Fruit fly (Drosophila melanogaster): ENCODE measurements around the gene JhI-21.

Gene JhI-21

DNA sequence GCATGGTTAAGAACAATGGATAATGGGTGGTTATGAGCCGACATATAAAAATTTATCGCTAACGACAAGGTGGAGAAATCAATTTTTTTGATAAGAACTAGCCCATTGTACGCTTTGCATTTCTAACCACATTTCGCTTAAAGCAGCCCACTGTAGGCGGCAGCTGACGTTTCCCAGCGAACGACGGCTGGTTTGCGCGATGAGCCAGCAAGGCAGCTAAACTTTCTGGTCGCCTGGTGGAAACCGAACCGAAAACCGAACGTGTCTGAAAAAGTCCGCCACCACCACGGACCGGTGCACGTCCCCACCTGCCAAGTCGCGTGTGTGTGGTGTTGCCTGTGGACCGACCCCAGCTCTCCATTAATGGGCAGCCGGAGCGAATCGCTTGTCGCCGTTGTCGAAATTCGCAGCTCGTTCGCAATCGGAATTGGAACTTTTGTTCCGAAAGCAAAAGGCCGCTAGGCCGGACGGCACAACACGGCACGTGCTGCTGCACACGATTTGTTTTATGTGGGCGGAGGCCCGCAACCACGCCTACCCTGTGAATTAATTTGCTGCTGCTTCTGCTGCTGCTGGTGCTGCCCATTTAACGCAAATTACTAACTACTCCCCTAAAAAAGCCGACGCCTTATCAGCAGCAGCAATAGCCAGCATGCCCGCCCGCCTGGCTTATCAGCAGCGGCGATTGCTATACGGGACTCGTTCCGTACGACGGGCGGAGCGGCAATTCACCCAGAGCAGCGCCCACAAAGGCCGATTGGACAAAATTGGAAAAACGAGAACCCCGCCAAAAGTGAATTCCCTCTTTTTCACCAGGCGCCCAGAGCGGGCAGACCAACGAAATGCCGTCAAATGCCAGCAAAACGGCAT, 52.7 kb downstream of the JhI-21 start (continued):
- no peak for TF ChIP-seq D (optimal IDR thresholded peaks at IDR 0.05)
- TF ChIP-seq D (GFP tag; optimal IDR thresholded peaks at IDR 0.05), result no peak
- peak; percentile 44 for TF ChIP-seq dmrt99B (tag; optimal IDR thresholded peaks at IDR 0.05)
- no peak for TF ChIP-seq zen2 (GFP tag; IDR thresholded peaks at IDR 0.05; ENCODE audit: partially characterized antibody)
- no peak for TF ChIP-seq CG4854 (GFP tag; optimal IDR thresholded peaks at IDR 0.05)
- TF ChIP-seq CG30020 (tag; optimal IDR thresholded peaks at IDR 0.05), result no peak
- TF ChIP-seq onecut (GFP tag; IDR thresholded peaks at IDR 0.05), result peak; percentile 15; the same call in 1 of the 2 replicates
- TF ChIP-seq Hr51 (GFP tag; optimal IDR thresholded peaks at IDR 0.05), result peak in 1 of 2 experiments; percentile 51
- peak; percentile 99 for TF ChIP-seq Hey (tag; optimal IDR thresholded peaks at IDR 0.05)
- TF ChIP-seq rib (GFP tag; IDR thresholded peaks at IDR 0.05), result no peak
- no peak for TF ChIP-seq peb (GFP tag; IDR thresholded peaks at IDR 0.05)
- TF ChIP-seq CG11696 (GFP tag; IDR thresholded peaks at IDR 0.05), result no peak
- TF ChIP-seq CG8281 (tag; optimal IDR thresholded peaks at IDR 0.05), result no peak
- TF ChIP-seq CG17385 (GFP tag; optimal IDR thresholded peaks at IDR 0.05), result no peak
- TF ChIP-seq Fer1 (GFP tag; optimal IDR thresholded peaks at IDR 0.05), result peak; percentile 92
- no peak for TF ChIP-seq ash1 (GFP tag; optimal IDR thresholded peaks at IDR 0.05)
- TF ChIP-seq btn (GFP tag; optimal IDR thresholded peaks at IDR 0.05), result no peak
- TF ChIP-seq CG33213 (GFP tag; optimal IDR thresholded peaks at IDR 0.05), result peak; percentile 10
- TF ChIP-seq CG8388 (GFP tag; optimal IDR thresholded peaks at IDR 0.05), result peak; percentile 25
- peak in 1 of 2 experiments; percentile 44 for TF ChIP-seq bsh (GFP tag; optimal IDR thresholded peaks at IDR 0.05)
- no peak for TF ChIP-seq CG1024 (GFP tag; IDR thresholded peaks at IDR 0.05)
- TF ChIP-seq CG30431 (GFP tag; optimal IDR thresholded peaks at IDR 0.05), result no peak
- TF ChIP-seq run (tag; optimal IDR thresholded peaks at IDR 0.05), result peak; percentile 28
- TF ChIP-seq al (GFP tag; IDR thresholded peaks at IDR 0.05), result no peak
- no peak for TF ChIP-seq CG7963 (GFP tag; IDR thresholded peaks at IDR 0.05; ENCODE audit: partially characterized antibody)
- TF ChIP-seq sob (GFP tag; IDR thresholded peaks at IDR 0.05), result no peak
- no peak for TF ChIP-seq CG10565 (GFP tag; optimal IDR thresholded peaks at IDR 0.05)
- peak; percentile 97 for TF ChIP-seq ftz-f1 (GFP tag; optimal IDR thresholded peaks at IDR 0.05)
- no peak for TF ChIP-seq pb (GFP tag; optimal IDR thresholded peaks at IDR 0.05)
- TF ChIP-seq gsb (GFP tag; IDR thresholded peaks at IDR 0.05), result no peak
- peak; percentile 63 for TF ChIP-seq CG2712 (tag; optimal IDR thresholded peaks at IDR 0.05)
- no peak for TF ChIP-seq en (GFP tag; optimal IDR thresholded peaks at IDR 0.05)
- no peak for TF ChIP-seq gfzf (GFP tag; optimal IDR thresholded peaks at IDR 0.05)
- TF ChIP-seq Ravus (GFP tag; IDR thresholded peaks at IDR 0.05), result no peak
- TF ChIP-seq CG10209 (GFP tag; optimal IDR thresholded peaks at IDR 0.05), result peak; percentile 39
- TF ChIP-seq ERR (GFP tag; optimal IDR thresholded peaks at IDR 0.05), result peak; percentile 37
- no peak for TF ChIP-seq ham (GFP tag; IDR thresholded peaks at IDR 0.05)
- no peak for TF ChIP-seq ranshi (GFP tag; IDR thresholded peaks at IDR 0.05)
- peak; percentile 53 for TF ChIP-seq az2 (GFP tag; optimal IDR thresholded peaks at IDR 0.05)
- TF ChIP-seq unc-4 (GFP tag; IDR thresholded peaks at IDR 0.05; ENCODE audit: partially characterized antibody), result no peak
- TF ChIP-seq CG10267 (tag; optimal IDR thresholded peaks at IDR 0.05), result peak; percentile 17
- no peak for TF ChIP-seq ewg (GFP tag; optimal IDR thresholded peaks at IDR 0.05)
- TF ChIP-seq CG6813 (GFP tag; optimal IDR thresholded peaks at IDR 0.05), result no peak
- no peak for TF ChIP-seq fd102C (GFP tag; optimal IDR thresholded peaks at IDR 0.05)
- TF ChIP-seq CG16815 (GFP tag; optimal IDR thresholded peaks at IDR 0.05), result no peak
- TF ChIP-seq disco-r (GFP tag; optimal IDR thresholded peaks at IDR 0.05), result no peak
- no peak for TF ChIP-seq Camta (GFP tag; optimal IDR thresholded peaks at IDR 0.05)
- no peak for TF ChIP-seq bigmax (GFP tag; optimal IDR thresholded peaks at IDR 0.05)
- TF ChIP-seq exex (tag; optimal IDR thresholded peaks at IDR 0.05), result peak; percentile 93
